Fruit fly (Drosophila melanogaster) whole organism, embryonic: ENCODE results near the gene Arv1.

Experiments used
- Atf-2 ChIP-seq: fragments of 200-800 bp; sonication (Bioruptor generic); optimal IDR thresholded peaks from 2 replicates; lab custom pipeline; 2016; ENCODE audit warnings: missing biosample characterization, missing genetic modification characterization
- CG12659 ChIP-seq: fragments of 200-800 bp; sonication (Bioruptor generic); optimal IDR thresholded peaks from 3 replicates; lab custom pipeline; 2017; ENCODE audit warnings: mild to moderate bottlenecking, missing biosample characterization, missing genetic modification reagents, missing genetic modification characterization
- CG13287 ChIP-seq: fragments of 200-800 bp; sonication (Bioruptor generic); IDR thresholded peaks from 2 replicates; pipeline ENCODE4 v1.3.6; 2022; ENCODE audit warnings: missing biosample characterization, missing genetic modification characterization; ENCODE audit not compliant: partially characterized antibody
- CG14860 ChIP-seq: fragments of 200-800 bp; sonication (Bioruptor generic); IDR thresholded peaks from 3 replicates; pipeline ENCODE4 v1.3.6; 2022; ENCODE audit warnings: missing biosample characterization, missing genetic modification characterization; ENCODE audit not compliant: partially characterized antibody
- CG1832 ChIP-seq: fragments of 200-800 bp; sonication (Bioruptor generic); optimal IDR thresholded peaks from 2 replicates; lab custom pipeline; 2017; ENCODE audit warnings: missing biosample characterization, mild to moderate bottlenecking, missing genetic modification characterization, inconsistent platforms
- CG18599 ChIP-seq: fragments of 200-800 bp; sonication (Bioruptor generic); optimal IDR thresholded peaks from 3 replicates; lab custom pipeline; 2017; ENCODE audit warnings: missing biosample characterization, missing genetic modification characterization, mild to moderate bottlenecking, moderate library complexity, missing genetic modification reagents
- CG2116 ChIP-seq: fragments of 200-800 bp; sonication (Bioruptor generic); optimal IDR thresholded peaks from 3 replicates; lab custom pipeline; 2018; ENCODE audit warnings: missing biosample characterization, mild to moderate bottlenecking, missing genetic modification characterization
- CG34224 ChIP-seq: fragments of 200-800 bp; sonication (Bioruptor generic); IDR thresholded peaks from 3 replicates; pipeline ENCODE4 v1.3.6; 2022; ENCODE audit warnings: missing biosample characterization, missing genetic modification characterization; ENCODE audit not compliant: partially characterized antibody
- CG34422 ChIP-seq: fragments of 200-800 bp; sonication (Bioruptor generic); IDR thresholded peaks from 3 replicates; pipeline ENCODE4 v1.3.6; 2022; ENCODE audit warnings: missing biosample characterization, missing genetic modification characterization
- CG4360 ChIP-seq: fragments of 200-800 bp; sonication (Bioruptor generic); IDR thresholded peaks from 2 replicates; pipeline ENCODE4 v1.3.6; 2022; ENCODE audit warnings: missing biosample characterization, missing genetic modification characterization
- CG4617 ChIP-seq: fragments of 200-800 bp; sonication (Bioruptor generic); optimal IDR thresholded peaks from 3 replicates; lab custom pipeline; 2016; ENCODE audit warnings: missing biosample characterization, missing genetic modification characterization, borderline replicate concordance
- CG6175 ChIP-seq: fragments of 200-800 bp; sonication (Bioruptor generic); IDR thresholded peaks from 3 replicates; pipeline ENCODE4 v1.3.6; 2022; ENCODE audit warnings: missing biosample characterization, missing genetic modification characterization
- CG7372 ChIP-seq: fragments of 200-800 bp; sonication (Bioruptor generic); IDR thresholded peaks from 2 replicates; pipeline ENCODE4 v1.3.6; 2022; ENCODE audit warnings: missing biosample characterization, missing genetic modification characterization
- CG7963 ChIP-seq: fragments of 200-800 bp; sonication (Bioruptor generic); IDR thresholded peaks from 3 replicates; pipeline ENCODE4 v1.3.6; 2022; ENCODE audit warnings: missing biosample characterization, missing genetic modification characterization; ENCODE audit not compliant: partially characterized antibody
- CG8388 ChIP-seq: fragments of 200-800 bp; sonication (Bioruptor generic); optimal IDR thresholded peaks from 2 replicates; lab custom pipeline; 2019; ENCODE audit warnings: missing biosample characterization, mild to moderate bottlenecking, missing genetic modification characterization, moderate library complexity
- CG8924 ChIP-seq: fragments of 200-800 bp; optimal IDR thresholded peaks from 3 replicates; lab custom pipeline; 2019; ENCODE audit warnings: missing biosample characterization, mild to moderate bottlenecking, missing genetic modification characterization, moderate library complexity
- E2f2 ChIP-seq: fragments of 200-800 bp; sonication (Bioruptor generic); IDR thresholded peaks from 2 replicates; pipeline ENCODE4 v1.3.6; 2022; ENCODE audit warnings: missing biosample characterization, missing genetic modification characterization
- Fer3 ChIP-seq: fragments of 200-800 bp; sonication (Bioruptor generic); optimal IDR thresholded peaks from 2 replicates; lab custom pipeline; 2018; ENCODE audit warnings: missing biosample characterization, mild to moderate bottlenecking, missing genetic modification characterization, moderate library complexity
- Gug ChIP-seq: fragments of 200-800 bp; sonication (Bioruptor generic); IDR thresholded peaks from 4 replicates; pipeline ENCODE4 v1.3.6; 2022; ENCODE audit warnings: missing biosample characterization, missing genetic modification characterization
- HLH4C ChIP-seq: fragments of 200-800 bp; sonication (Bioruptor generic); IDR thresholded peaks from 3 replicates; pipeline ENCODE4 v1.3.6; 2022; ENCODE audit warnings: missing biosample characterization, missing genetic modification characterization; ENCODE audit not compliant: partially characterized antibody
- Hey ChIP-seq: fragments of 200-800 bp; sonication (Bioruptor generic); optimal IDR thresholded peaks from 3 replicates; lab custom pipeline; 2018; ENCODE audit warnings: missing biosample characterization, mild to moderate bottlenecking, missing genetic modification characterization
- Nf-YA ChIP-seq: fragments of 200-800 bp; sonication (Bioruptor generic); IDR thresholded peaks from 2 replicates; pipeline ENCODE4 v1.3.6; 2022; ENCODE audit warnings: missing biosample characterization, missing genetic modification characterization
- Opbp ChIP-seq: fragments of 200-800 bp; sonication (Bioruptor generic); IDR thresholded peaks from 3 replicates; pipeline ENCODE4 v1.3.6; 2022; ENCODE audit warnings: missing biosample characterization, missing genetic modification characterization; ENCODE audit not compliant: partially characterized antibody
- PHDP ChIP-seq: fragments of 200-800 bp; sonication (Bioruptor generic); optimal IDR thresholded peaks from 3 replicates; lab custom pipeline; 2018; ENCODE audit warnings: missing biosample characterization, mild to moderate bottlenecking, missing genetic modification characterization, moderate library complexity
- Sin3A ChIP-seq: fragments of >200 bp; optimal IDR thresholded peaks from 2 replicates; lab custom pipeline; 2018
- az2 ChIP-seq: fragments of 200-800 bp; sonication (Bioruptor generic); optimal IDR thresholded peaks from 3 replicates; lab custom pipeline; 2016; ENCODE audit warnings: missing biosample characterization, missing genetic modification characterization
- cato ChIP-seq: fragments of 200-800 bp; sonication (Bioruptor generic); optimal IDR thresholded peaks from 2 replicates; lab custom pipeline; 2016; ENCODE audit warnings: missing biosample characterization, missing genetic modification characterization, borderline replicate concordance
- chif ChIP-seq, 2 experiments: fragments of 200-800 bp; sonication (Bioruptor generic); optimal IDR thresholded peaks; 3 replicates each; lab custom pipeline; 2016; ENCODE audit warnings: missing biosample characterization in 2 of 2, missing genetic modification characterization in 2 of 2
- emc ChIP-seq: fragments of 200-800 bp; sonication (Bioruptor generic); optimal IDR thresholded peaks from 2 replicates; lab custom pipeline; 2016; ENCODE audit warnings: missing biosample characterization, missing genetic modification characterization
- en ChIP-seq: fragments of 200-800 bp; sonication (Bioruptor generic); optimal IDR thresholded peaks from 2 replicates; lab custom pipeline; 2016; ENCODE audit warnings: missing biosample characterization, missing genetic modification characterization
- fd64A ChIP-seq: fragments of 200-800 bp; sonication (Bioruptor generic); optimal IDR thresholded peaks from 3 replicates; lab custom pipeline; 2018; ENCODE audit warnings: missing biosample characterization, mild to moderate bottlenecking, missing genetic modification characterization
- gcm ChIP-seq: fragments of 200-800 bp; sonication (Bioruptor generic); optimal IDR thresholded peaks from 2 replicates; lab custom pipeline; 2019; ENCODE audit warnings: missing biosample characterization, mild to moderate bottlenecking, missing genetic modification characterization, moderate library complexity
- gsb-n ChIP-seq: fragments of 200-800 bp; sonication (Bioruptor generic); optimal IDR thresholded peaks from 3 replicates; lab custom pipeline; 2018; ENCODE audit warnings: missing biosample characterization, mild to moderate bottlenecking, missing genetic modification characterization
- her ChIP-seq: fragments of 200-800 bp; sonication (Bioruptor generic); optimal IDR thresholded peaks from 2 replicates; lab custom pipeline; 2016; ENCODE audit warnings: missing biosample characterization, missing genetic modification characterization
- hkb ChIP-seq, 2 experiments: fragments of 200-800 bp in 1 of 2; fragments of >200 bp in 1 of 2; sonication (Bioruptor generic) in 1 of 2; IDR thresholded peaks in 1 of 2; optimal IDR thresholded peaks in 1 of 2; 2 replicates each; pipeline versions ENCODE4 v1.3.6 to Lab custom; 2017 to 2022; ENCODE audit warnings: missing biosample characterization in 1 of 2, missing genetic modification characterization in 1 of 2
- knrl ChIP-seq: fragments of 200-800 bp; sonication (Bioruptor generic); IDR thresholded peaks from 3 replicates; pipeline ENCODE4 v1.3.6; 2022; ENCODE audit warnings: missing biosample characterization, missing genetic modification characterization; ENCODE audit not compliant: partially characterized antibody
- maf-S ChIP-seq: fragments of 200-800 bp; sonication (Bioruptor generic); optimal IDR thresholded peaks from 2 replicates; lab custom pipeline; 2016; ENCODE audit warnings: missing biosample characterization, missing genetic modification characterization
- nerfin-1 ChIP-seq: fragments of 200-800 bp; sonication (Bioruptor generic); optimal IDR thresholded peaks from 3 replicates; lab custom pipeline; 2019; ENCODE audit warnings: missing biosample characterization, mild to moderate bottlenecking, missing genetic modification characterization, moderate library complexity
- nerfin-2 ChIP-seq: fragments of 200-800 bp; sonication (Bioruptor generic); IDR thresholded peaks from 2 replicates; pipeline ENCODE4 v1.3.6; 2022; ENCODE audit warnings: missing biosample characterization, missing genetic modification characterization; ENCODE audit not compliant: partially characterized antibody
- nom ChIP-seq: fragments of 200-800 bp; sonication (Bioruptor generic); optimal IDR thresholded peaks from 2 replicates; lab custom pipeline; 2017; ENCODE audit warnings: missing biosample characterization, missing genetic modification characterization, mild to moderate bottlenecking, moderate library complexity, missing genetic modification reagents
- pzg ChIP-seq: fragments of 200-800 bp; sonication (Bioruptor generic); optimal IDR thresholded peaks from 3 replicates; lab custom pipeline; 2018; ENCODE audit warnings: missing biosample characterization, mild to moderate bottlenecking, missing genetic modification characterization, moderate library complexity
- row ChIP-seq: fragments of 200-800 bp; sonication (Bioruptor generic); IDR thresholded peaks from 3 replicates; pipeline ENCODE4 v1.3.6; 2022; ENCODE audit warnings: missing biosample characterization, missing genetic modification characterization
- sd ChIP-seq: fragments of 200-800 bp; sonication (Bioruptor generic); optimal IDR thresholded peaks from 3 replicates; lab custom pipeline; 2018; ENCODE audit warnings: missing biosample characterization, mild to moderate bottlenecking, missing genetic modification characterization, moderate library complexity
- slp2 ChIP-seq: fragments of 200-800 bp; sonication (Bioruptor generic); optimal IDR thresholded peaks from 2 replicates; lab custom pipeline; 2016; ENCODE audit warnings: missing biosample characterization, missing genetic modification characterization
- so ChIP-seq: fragments of 200-800 bp; sonication (Bioruptor generic); IDR thresholded peaks from 3 replicates; pipeline ENCODE4 v1.3.6; 2022; ENCODE audit warnings: missing biosample characterization, missing genetic modification characterization
- stc ChIP-seq: fragments of 200-800 bp; sonication (Bioruptor generic); IDR thresholded peaks from 2 replicates; pipeline ENCODE4 v1.3.6; 2022; ENCODE audit warnings: missing biosample characterization, missing genetic modification characterization
- sug ChIP-seq: fragments of 200-800 bp; optimal IDR thresholded peaks from 2 replicates; lab custom pipeline; 2019; ENCODE audit warnings: missing biosample characterization, mild to moderate bottlenecking, missing genetic modification characterization, moderate library complexity
- tll ChIP-seq, 2 experiments: fragments of 200-800 bp in 1 of 2; fragments of >200 bp in 1 of 2; sonication (Bioruptor generic) in 1 of 2; optimal IDR thresholded peaks; 2 replicates each; lab custom pipeline; 2017 to 2019; ENCODE audit warnings: missing biosample characterization in 2 of 2, missing genetic modification characterization in 2 of 2, mild to moderate bottlenecking in 1 of 2, moderate library complexity in 1 of 2
- vvl ChIP-seq: fragments of 200-800 bp; sonication (Bioruptor generic); IDR thresholded peaks from 2 replicates; pipeline ENCODE4 v1.3.6; 2022; ENCODE audit warnings: missing biosample characterization, missing genetic modification characterization

The Arv1 gene

DNA sequence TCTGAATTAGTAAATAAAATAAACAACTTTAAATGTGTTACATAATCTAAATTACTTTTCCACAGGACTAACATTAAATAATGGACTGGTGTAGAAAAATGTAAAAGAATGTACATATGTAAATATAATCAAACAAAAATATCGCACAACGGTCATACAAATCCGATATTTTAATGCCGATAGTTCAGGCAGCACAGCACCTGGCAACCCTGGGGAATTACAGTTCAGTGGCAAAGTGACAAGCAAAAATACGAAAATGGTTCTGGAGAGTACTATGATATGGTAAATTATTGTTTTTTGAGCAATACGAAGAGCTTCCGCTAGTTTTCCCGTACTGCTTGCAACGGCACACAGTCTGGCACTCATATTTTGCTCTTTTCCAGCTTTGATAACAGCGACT is 7.7 kb upstream of the Arv1 start, which contains the start of gene Rpn10 (continued):
- peak; percentile 22 for TF ChIP-seq PHDP (tag; lab: Kevin White, UChicago)
- no peak for TF ChIP-seq stc (GFP tag; lab: Robert Waterston, UW)
- TF ChIP-seq CG1832 = no peak
- TF ChIP-seq knrl = peak; percentile 98
- TF ChIP-seq Gug (GFP tag; lab: Robert Waterston, UW) = peak; percentile 10; the same call in 1 of the 4 replicates
- TF ChIP-seq CG34422 (GFP tag; lab: Robert Waterston, UW) = peak; percentile 61; the same call in 1 of the 3 replicates
- no peak for TF ChIP-seq so (GFP tag; lab: Robert Waterston, UW)
- TF ChIP-seq E2f2 = peak; percentile 58
- TF ChIP-seq gcm (GFP tag; lab: Kevin White, UChicago) = no peak
- TF ChIP-seq CG4617 = peak; percentile 88
- peak; percentile 95 for TF ChIP-seq HLH4C (GFP tag; lab: Robert Waterston, UW)
- no peak for TF ChIP-seq CG7372
- no peak for TF ChIP-seq gsb-n (tag; lab: Kevin White, UChicago)
- peak; percentile 58 for TF ChIP-seq nerfin-1 (tag; lab: Kevin White, UChicago)
- peak; percentile 90 for TF ChIP-seq nerfin-2 (GFP tag; lab: Robert Waterston, UW)
- no peak for TF ChIP-seq CG8924
- no peak for TF ChIP-seq her
- TF ChIP-seq row (GFP tag; lab: Robert Waterston, UW) = peak; percentile 85
- no peak for TF ChIP-seq tll (GFP tag; optimal IDR thresholded peaks at IDR 0.05; lab: Kevin White, UChicago)
- TF ChIP-seq CG14860 = peak; percentile 97
- no peak for TF ChIP-seq CG4360 (GFP tag; lab: Robert Waterston, UW)
- no peak for TF ChIP-seq CG18599 (GFP tag; lab: Kevin White, UChicago)
- TF ChIP-seq CG13287 (GFP tag; lab: Robert Waterston, UW) = peak; percentile 98
- no peak for TF ChIP-seq hkb (optimal IDR thresholded peaks at IDR 0.05; lab: Kevin White, UChicago)
- TF ChIP-seq hkb (GFP tag; IDR thresholded peaks at IDR 0.05; lab: Robert Waterston, UW) = no peak; the same call in 1 of the 2 replicates
- peak; percentile 93 for TF ChIP-seq CG7963
- peak; percentile 54 for TF ChIP-seq CG2116 (GFP tag; lab: Kevin White, UChicago)
- TF ChIP-seq Fer3 = peak; percentile 2
- TF ChIP-seq emc (GFP tag; lab: Kevin White, UChicago) = no peak
- TF ChIP-seq az2 = peak; percentile 6
- TF ChIP-seq Nf-YA (GFP tag; lab: Robert Waterston, UW) = no peak
- TF ChIP-seq Sin3A (lab: Kevin White, UChicago) = peak; percentile 27
- TF ChIP-seq pzg (GFP tag; lab: Kevin White, UChicago) = peak; percentile 94
- TF ChIP-seq nom (GFP tag; lab: Kevin White, UChicago) = peak; percentile 8
- TF ChIP-seq maf-S (GFP tag; lab: Kevin White, UChicago) = peak; percentile 17
- no peak for TF ChIP-seq CG6175 (GFP tag; lab: Robert Waterston, UW)
- no peak; the same call in 1 of the 2 replicates for TF ChIP-seq vvl
- no peak for TF ChIP-seq fd64A
- no peak for TF ChIP-seq en (GFP tag; lab: Kevin White, UChicago)
- TF ChIP-seq slp2 (GFP tag; lab: Kevin White, UChicago) = no peak
- peak in 1 of 2 experiments; percentile 5 for TF ChIP-seq chif (GFP tag; optimal IDR thresholded peaks at IDR 0.05; lab: Kevin White, UChicago)
- peak; percentile 98 for TF ChIP-seq Opbp (GFP tag; lab: Robert Waterston, UW)
- TF ChIP-seq CG12659 (GFP tag; lab: Kevin White, UChicago) = peak; percentile 83
- no peak for TF ChIP-seq Hey (tag; lab: Kevin White, UChicago)
- TF ChIP-seq sug = peak; percentile 57
- TF ChIP-seq CG34224 (GFP tag; lab: Robert Waterston, UW) = peak; percentile 98
- no peak for TF ChIP-seq cato
- TF ChIP-seq sd (tag; lab: Kevin White, UChicago) = no peak
- TF ChIP-seq Atf-2 = no peak
- TF ChIP-seq CG8388 = peak; percentile 40
